Worm (Caenorhabditis elegans): ENCODE measurements around the gene R02E4.1.

The R02E4.1 gene

DNA sequence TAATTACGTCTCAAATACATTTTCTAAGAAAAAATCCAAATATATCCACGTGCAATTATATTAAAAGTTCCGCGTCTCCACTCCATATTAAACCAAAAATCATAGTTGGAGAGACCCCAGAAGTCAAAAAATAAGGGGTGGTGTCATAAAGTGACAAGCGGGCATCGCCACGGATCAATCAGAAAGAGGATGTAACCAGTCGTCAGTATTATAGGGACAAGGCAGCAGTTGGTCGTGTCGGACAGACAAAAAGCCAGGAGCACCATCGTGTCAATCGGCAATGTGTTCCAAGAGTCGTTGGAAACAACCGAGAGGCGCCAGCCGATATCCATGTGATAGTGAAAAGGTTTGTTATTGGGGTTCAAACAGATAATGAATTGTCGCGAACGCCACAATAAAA lies 28.4 kb downstream of the R02E4.1 start:
- TF ChIP-seq dao-5 (tag; optimal IDR thresholded peaks at IDR 0.05) = no peak
- TF ChIP-seq W03F9.2 (tag; optimal IDR thresholded peaks at IDR 0.05) = no peak
- TF ChIP-seq him-1 (tag; optimal IDR thresholded peaks at IDR 0.05) = no peak

ce11 chrX:4072501-4072900 lies 31.8 kb downstream of the R02E4.1 start:
- TF ChIP-seq him-1 (tag; optimal IDR thresholded peaks at IDR 0.05) = no peak
- TF ChIP-seq dao-5 (tag; optimal IDR thresholded peaks at IDR 0.05) = no peak

- TF ChIP-seq dao-5 (tag; optimal IDR thresholded peaks at IDR 0.05) = no peak
- no peak for TF ChIP-seq W03F9.2 (tag; optimal IDR thresholded peaks at IDR 0.05)
- no peak for TF ChIP-seq him-1 (tag; optimal IDR thresholded peaks at IDR 0.05)
These were observed 36.2 kb downstream of the R02E4.1 start for ce11 chrX:4068180-4068579.

- TF ChIP-seq dao-5 (tag; optimal IDR thresholded peaks at IDR 0.05) (no peak), him-1 (tag; optimal IDR thresholded peaks at IDR 0.05) (no peak), W03F9.2 (tag; optimal IDR thresholded peaks at IDR 0.05) (no peak)
These were observed 42.4 kb downstream of the R02E4.1 start for ce11 chrX:4061968-4062367.
